Worm (Caenorhabditis elegans) whole organism, young adult: Measurements from ENCODE around the gene R13A5.11.

Experiments
- Y67H2A.10 ChIP-seq: fragments of 200-800 bp; sonication (Bioruptor generic); conservative IDR thresholded peaks from 2 replicates; pipeline ENCODE4 v1.3.6; 2022; ENCODE audit warnings: missing genetic modification reagents, missing genetic modification characterization, missing compliant biosample characterization
- ceh-58 ChIP-seq: fragments of 200-800 bp; sonication (Bioruptor generic); IDR thresholded peaks from 2 replicates; pipeline ENCODE4 v1.3.6; 2022; ENCODE audit warnings: missing genetic modification characterization, missing compliant biosample characterization
- ets-4 ChIP-seq: fragments of 200-800 bp; sonication (Bioruptor generic); optimal IDR thresholded peaks from 2 replicates; lab custom pipeline; 2018; ENCODE audit warnings: mild to moderate bottlenecking, missing genetic modification characterization, missing compliant biosample characterization
- him-1 ChIP-seq: sonication (generic microtip); optimal IDR thresholded peaks from 2 replicates; lab custom pipeline; 2016; ENCODE audit warnings: missing genotype, missing genetic modification reagents, missing genetic modification characterization, missing compliant biosample characterization
- hmg-20 ChIP-seq: fragments of 200-800 bp; sonication (Bioruptor generic); IDR thresholded peaks from 2 replicates; pipeline ENCODE4 v1.3.6; 2022; ENCODE audit warnings: missing genetic modification reagents, missing genetic modification characterization, missing compliant biosample characterization
- hrde-1 ChIP-seq: sonication (generic microtip); optimal IDR thresholded peaks from 2 replicates; lab custom pipeline; 2016; ENCODE audit warnings: missing genetic modification characterization, mild to moderate bottlenecking, missing compliant biosample characterization, moderate library complexity, missing genotype, missing genetic modification reagents, borderline replicate concordance
- lin-40 ChIP-seq: sonication (generic microtip); optimal IDR thresholded peaks from 2 replicates; lab custom pipeline; 2016; ENCODE audit warnings: missing genetic modification characterization, mild to moderate bottlenecking, missing compliant biosample characterization, missing genotype, missing genetic modification reagents
- madf-10 ChIP-seq: sonication (generic microtip); optimal IDR thresholded peaks from 2 replicates; lab custom pipeline; 2016; ENCODE audit warnings: mild to moderate bottlenecking, missing genetic modification characterization, missing compliant biosample characterization
- mxl-1 ChIP-seq: sonication (generic microtip); optimal IDR thresholded peaks from 2 replicates; lab custom pipeline; 2016; ENCODE audit warnings: missing genetic modification characterization, missing compliant biosample characterization

ce11 chrIII:7555360-7555759, 37.8 kb downstream of the R13A5.11 start, which contains the start of gene ceh-13:
- TF ChIP-seq ets-4 (GFP tag; lab: Kevin White, UChicago) (no peak), madf-10 (tag; lab: Kevin White, UChicago) (no peak), hmg-20 (no peak), mxl-1 (tag; lab: Kevin White, UChicago) (no peak), ceh-58 (GFP tag; lab: Robert Waterston, UW) (no peak), lin-40 (no peak), Y67H2A.10 (no peak), hrde-1 (tag; lab: Kevin White, UChicago) (no peak), him-1 (no peak)
